Fruit fly (Drosophila melanogaster): ENCODE results near the gene CG14053.
A peak's percentile ranks its signal among the peaks of the same experiment; 100 is the strongest.

CG14053 gene

dm6 chrX:2161020-2161419 lies 32.7 kb downstream of the CG14053 start (continued):
- TF ChIP-seq Six4 (GFP tag; optimal IDR thresholded peaks at IDR 0.05) (no peak), Ets65A (GFP tag) (no peak), Lhr (GFP tag; optimal IDR thresholded peaks at IDR 0.05) (no peak), CG14965 (GFP tag; optimal IDR thresholded peaks at IDR 0.05; ENCODE audit: borderline replicate concordance) (no peak), CG12236 (GFP tag; optimal IDR thresholded peaks at IDR 0.05) (no peak)

- TF ChIP-seq Sin3A (optimal IDR thresholded peaks at IDR 0.05): peak; percentile 82
- TF ChIP-seq Xbp1 (GFP tag; optimal IDR thresholded peaks at IDR 0.05): peak; percentile 46
- TF ChIP-seq gro (GFP tag; optimal IDR thresholded peaks at IDR 0.05): peak; percentile 77
- peak; percentile 91 for TF ChIP-seq Dp (GFP tag; optimal IDR thresholded peaks at IDR 0.05)
- no peak for TF ChIP-seq CG4730 (GFP tag; IDR thresholded peaks at IDR 0.05)
- no peak for TF ChIP-seq Chrac-16 (GFP tag; optimal IDR thresholded peaks at IDR 0.05)
- TF ChIP-seq CG7987 (GFP tag; optimal IDR thresholded peaks at IDR 0.05): no peak
- peak; percentile 64 for TF ChIP-seq abd-A (tag; optimal IDR thresholded peaks at IDR 0.05)
- TF ChIP-seq nerfin-1 (tag; optimal IDR thresholded peaks at IDR 0.05): no peak
- peak; percentile 48 for TF ChIP-seq gcm2 (GFP tag; optimal IDR thresholded peaks at IDR 0.05)
- TF ChIP-seq CG17385 (GFP tag; optimal IDR thresholded peaks at IDR 0.05): peak; percentile 96
- peak; percentile 0 for TF ChIP-seq CG9609 (GFP tag; optimal IDR thresholded peaks at IDR 0.05)
- no peak for TF ChIP-seq kay (GFP tag; optimal IDR thresholded peaks at IDR 0.05)
- TF ChIP-seq CG1832 (GFP tag; optimal IDR thresholded peaks at IDR 0.05): no peak
- no peak for TF ChIP-seq CTCF (GFP tag; optimal IDR thresholded peaks at IDR 0.05)
- TF ChIP-seq sna (GFP tag; IDR thresholded peaks at IDR 0.05; ENCODE audit: partially characterized antibody): peak; percentile 91
- TF ChIP-seq ato (GFP tag; IDR thresholded peaks at IDR 0.05; ENCODE audit: partially characterized antibody): peak; percentile 93
- peak; percentile 5 for TF ChIP-seq CG2202 (tag; optimal IDR thresholded peaks at IDR 0.05)
- no peak for TF ChIP-seq CG3281 (GFP tag; optimal IDR thresholded peaks at IDR 0.05)
- TF ChIP-seq vfl (GFP tag; optimal IDR thresholded peaks at IDR 0.05): peak; percentile 26
- peak; percentile 87 for TF ChIP-seq nerfin-2 (GFP tag; IDR thresholded peaks at IDR 0.05; ENCODE audit: partially characterized antibody)
- TF ChIP-seq Trl (optimal IDR thresholded peaks at IDR 0.05): no peak
- peak; percentile 22 for TF ChIP-seq Trl (GFP tag; optimal IDR thresholded peaks at IDR 0.05)
- TF ChIP-seq fru (optimal IDR thresholded peaks at IDR 0.05): no peak
- TF ChIP-seq ftz-f1 (GFP tag; optimal IDR thresholded peaks at IDR 0.05): peak; percentile 98
- TF ChIP-seq lab (GFP tag; optimal IDR thresholded peaks at IDR 0.05): peak; percentile 19
- TF ChIP-seq Blimp-1 (GFP tag; optimal IDR thresholded peaks at IDR 0.05): peak; percentile 6
- peak; percentile 16 for TF ChIP-seq Mad (GFP tag; optimal IDR thresholded peaks at IDR 0.05)
- TF ChIP-seq lmd (GFP tag; IDR thresholded peaks at IDR 0.05): no peak; the same call in 1 of the 2 replicates
- TF ChIP-seq twi (tag; optimal IDR thresholded peaks at IDR 0.05): no peak
- peak; percentile 91 for TF ChIP-seq inv (GFP tag; IDR thresholded peaks at IDR 0.05; ENCODE audit: partially characterized antibody)
- peak; percentile 52 for TF ChIP-seq MBD-R2 (GFP tag; IDR thresholded peaks at IDR 0.05)
- TF ChIP-seq CG32772 (GFP tag; IDR thresholded peaks at IDR 0.05): no peak
- TF ChIP-seq Sry-β (GFP tag; optimal IDR thresholded peaks at IDR 0.05): no peak
- peak; percentile 93 for TF ChIP-seq knrl (GFP tag; IDR thresholded peaks at IDR 0.05; ENCODE audit: partially characterized antibody)
- TF ChIP-seq unpg (GFP tag; optimal IDR thresholded peaks at IDR 0.05): peak; percentile 3
- TF ChIP-seq CG6813 (GFP tag; optimal IDR thresholded peaks at IDR 0.05): no peak
- peak; percentile 22 for TF ChIP-seq zen (tag; optimal IDR thresholded peaks at IDR 0.05)
- TF ChIP-seq Elba2 (GFP tag; optimal IDR thresholded peaks at IDR 0.05): no peak
- peak; percentile 30 for TF ChIP-seq dpn (GFP tag; optimal IDR thresholded peaks at IDR 0.05)
- TF ChIP-seq pzg (GFP tag; optimal IDR thresholded peaks at IDR 0.05): peak; percentile 95
- TF ChIP-seq Med (GFP tag): peak; percentile 92
- TF ChIP-seq Nf-YC (tag; optimal IDR thresholded peaks at IDR 0.05): peak; percentile 21
- no peak for TF ChIP-seq CG2889 (GFP tag; IDR thresholded peaks at IDR 0.05)
- no peak for TF ChIP-seq CG9437 (GFP tag; optimal IDR thresholded peaks at IDR 0.05)
These were observed 35.0 kb downstream of the CG14053 start, which contains the start of gene wapl for dm6 chrX:2158668-2159163. wapl (minus strand) TSS chrX:2158983.
